Worm (Caenorhabditis elegans): Measurements from ENCODE around the gene peb-1.

DNA sequence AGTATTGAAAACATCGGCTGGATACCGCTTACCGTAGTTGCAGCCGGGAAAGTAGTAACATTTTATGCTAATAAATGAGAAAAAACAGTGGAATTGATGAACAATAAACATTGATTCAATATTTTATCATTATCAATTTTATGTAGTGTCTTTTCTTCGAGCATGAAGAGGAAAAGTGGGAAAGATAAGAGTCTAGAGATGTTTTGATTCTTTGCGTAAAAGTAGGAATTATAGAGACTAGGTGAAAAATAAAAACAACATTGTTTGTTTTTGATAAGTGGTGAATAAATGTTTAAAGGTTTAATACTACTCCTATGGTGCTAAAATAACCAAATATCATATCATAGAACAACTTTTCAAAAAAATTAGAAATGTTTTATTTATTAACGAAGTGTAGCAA, 51.6 kb downstream of the peb-1 start:
- TF ChIP-seq pqm-1 (tag; optimal IDR thresholded peaks at IDR 0.05): peak; percentile 49
- peak; percentile 57 for TF ChIP-seq pha-4 (tag; optimal IDR thresholded peaks at IDR 0.05)
- TF ChIP-seq ztf-4 (tag; optimal IDR thresholded peaks at IDR 0.05): no peak
- no peak for TF ChIP-seq zag-1 (tag; optimal IDR thresholded peaks at IDR 0.05)
- TF ChIP-seq elt-3 (tag; optimal IDR thresholded peaks at IDR 0.05): no peak
- TF ChIP-seq elt-1 (tag; optimal IDR thresholded peaks at IDR 0.05): no peak
- no peak for TF ChIP-seq unc-39 (tag; optimal IDR thresholded peaks at IDR 0.05)
- no peak for TF ChIP-seq ceh-28 (tag; optimal IDR thresholded peaks at IDR 0.05)
- no peak for TF ChIP-seq sea-2 (GFP tag; optimal IDR thresholded peaks at IDR 0.05)
- no peak for TF ChIP-seq nhr-76 (tag; optimal IDR thresholded peaks at IDR 0.05)
- TF ChIP-seq tbx-2 (tag; optimal IDR thresholded peaks at IDR 0.05): no peak
- no peak for TF ChIP-seq ZK546.5 (tag; optimal IDR thresholded peaks at IDR 0.05)
- TF ChIP-seq ceh-82 (tag; optimal IDR thresholded peaks at IDR 0.05): no peak
